Worm (Caenorhabditis elegans) whole organism, late embryonic: Measurements from ENCODE around the gene tbc-3.

ENCODE experiments used
- C08G9.2 ChIP-seq: sonication (generic microtip); optimal IDR thresholded peaks from 2 replicates; lab custom pipeline; 2016; ENCODE audit warnings: mild to moderate bottlenecking, missing genetic modification characterization, moderate library complexity, missing compliant biosample characterization
- C38D4.7 ChIP-seq: fragments of 200-800 bp; sonication (Bioruptor generic); optimal IDR thresholded peaks from 2 replicates; lab custom pipeline; 2018; ENCODE audit warnings: mild to moderate bottlenecking, missing genetic modification characterization, moderate library complexity, missing compliant biosample characterization
- K09A11.1 ChIP-seq: sonication (generic microtip); optimal IDR thresholded peaks from 2 replicates; lab custom pipeline; 2017; ENCODE audit warnings: antibody characterized with exemption, mild to moderate bottlenecking, missing genetic modification characterization, missing compliant biosample characterization; ENCODE audit not compliant: insufficient read depth
- ceh-14 ChIP-seq: sonication (generic microtip); optimal IDR thresholded peaks from 2 replicates; lab custom pipeline; 2016; ENCODE audit warnings: missing genotype, missing genetic modification characterization, missing compliant biosample characterization
- ceh-2 ChIP-seq: sonication (generic microtip); optimal IDR thresholded peaks from 2 replicates; lab custom pipeline; 2016; ENCODE audit warnings: missing genotype, missing genetic modification characterization, missing compliant biosample characterization
- ceh-31 ChIP-seq: sonication (generic microtip); optimal IDR thresholded peaks from 2 replicates; lab custom pipeline; 2016; ENCODE audit warnings: missing genetic modification characterization, missing compliant biosample characterization
- ceh-34 ChIP-seq: sonication (generic microtip); optimal IDR thresholded peaks from 2 replicates; lab custom pipeline; 2016; ENCODE audit warnings: mild to moderate bottlenecking, missing genetic modification characterization, missing compliant biosample characterization
- ceh-45 ChIP-seq: fragments of 200-800 bp; sonication (Bioruptor generic); IDR thresholded peaks from 2 replicates; pipeline ENCODE4 v1.3.6; 2022; ENCODE audit warnings: missing genetic modification reagents, missing genetic modification characterization, missing compliant biosample characterization
- ceh-48 ChIP-seq: sonication (generic microtip); optimal IDR thresholded peaks from 2 replicates; lab custom pipeline; 2016; ENCODE audit warnings: missing genetic modification characterization, inconsistent platforms, missing compliant biosample characterization
- ceh-6 ChIP-seq: fragments of 200-800 bp; sonication (Bioruptor generic); optimal IDR thresholded peaks from 2 replicates; lab custom pipeline; 2018; ENCODE audit warnings: mild to moderate bottlenecking, missing genetic modification characterization, missing compliant biosample characterization
- ceh-9 ChIP-seq: sonication (generic microtip); optimal IDR thresholded peaks from 2 replicates; lab custom pipeline; 2016; ENCODE audit warnings: mild to moderate bottlenecking, missing genetic modification characterization, inconsistent platforms, missing compliant biosample characterization
- dmd-4 ChIP-seq: sonication (generic microtip); optimal IDR thresholded peaks from 2 replicates; lab custom pipeline; 2016; ENCODE audit warnings: borderline replicate concordance, missing genetic modification characterization, missing compliant biosample characterization
- elt-2 ChIP-seq: sonication (generic microtip); optimal IDR thresholded peaks from 2 replicates; lab custom pipeline; 2016; ENCODE audit warnings: missing genetic modification reagents, missing genetic modification characterization, missing compliant biosample characterization
- ets-4 ChIP-seq: sonication (generic microtip); optimal IDR thresholded peaks from 2 replicates; lab custom pipeline; 2016; ENCODE audit warnings: missing genetic modification characterization, missing compliant biosample characterization
- eyg-1 ChIP-seq: sonication (generic microtip); optimal IDR thresholded peaks from 2 replicates; lab custom pipeline; 2016; ENCODE audit warnings: missing genotype, missing genetic modification characterization, missing compliant biosample characterization
- fkh-6 ChIP-seq: sonication (generic microtip); optimal IDR thresholded peaks from 2 replicates; lab custom pipeline; 2016; ENCODE audit warnings: missing genetic modification characterization, missing compliant biosample characterization
- hlh-6 ChIP-seq: sonication (generic microtip); optimal IDR thresholded peaks from 2 replicates; lab custom pipeline; 2016; ENCODE audit warnings: missing genotype, missing genetic modification characterization, missing compliant biosample characterization
- hlh-8 ChIP-seq: sonication (generic microtip); optimal IDR thresholded peaks from 2 replicates; lab custom pipeline; 2016; ENCODE audit warnings: missing genotype, missing genetic modification characterization, missing compliant biosample characterization
- lin-11 ChIP-seq: fragments of 200-800 bp; sonication (Bioruptor generic); optimal IDR thresholded peaks from 2 replicates; lab custom pipeline; 2018; ENCODE audit warnings: mild to moderate bottlenecking, missing genetic modification characterization, missing compliant biosample characterization
- mec-3 ChIP-seq: sonication (generic microtip); optimal IDR thresholded peaks from 2 replicates; lab custom pipeline; 2016; ENCODE audit warnings: borderline replicate concordance, missing genetic modification characterization, missing compliant biosample characterization
- nhr-232 ChIP-seq: sonication (generic microtip); optimal IDR thresholded peaks from 2 replicates; lab custom pipeline; 2016; ENCODE audit warnings: missing genetic modification characterization, missing compliant biosample characterization
- npax-4 ChIP-seq: sonication (generic microtip); optimal IDR thresholded peaks from 2 replicates; lab custom pipeline; 2016; ENCODE audit warnings: missing genetic modification characterization, missing compliant biosample characterization
- odd-2 ChIP-seq: sonication (generic microtip); optimal IDR thresholded peaks from 2 replicates; lab custom pipeline; 2017; ENCODE audit warnings: antibody characterized with exemption, mild to moderate bottlenecking, missing genetic modification characterization, missing compliant biosample characterization
- pag-3 ChIP-seq: sonication (generic microtip); optimal IDR thresholded peaks from 2 replicates; lab custom pipeline; 2016; ENCODE audit warnings: missing compliant biosample characterization, missing genetic modification characterization, borderline replicate concordance
- pha-4 ChIP-seq: fragments of 150-350 bp; optimal IDR thresholded peaks from 2 replicates; lab custom pipeline; 2018; ENCODE audit warnings: missing biosample characterization, missing genetic modification reagents, missing genetic modification characterization
- pros-1 ChIP-seq: fragments of 150-350 bp; optimal IDR thresholded peaks from 2 replicates; lab custom pipeline; 2014; ENCODE audit warnings: missing biosample characterization, missing genetic modification reagents, missing genetic modification characterization
- rnt-1 ChIP-seq: sonication (generic microtip); optimal IDR thresholded peaks from 2 replicates; lab custom pipeline; 2016; ENCODE audit warnings: missing genetic modification characterization, missing compliant biosample characterization
- sox-4 ChIP-seq: sonication (generic microtip); optimal IDR thresholded peaks from 2 replicates; lab custom pipeline; 2017; ENCODE audit warnings: mild to moderate bottlenecking, missing genetic modification characterization, inconsistent platforms, missing compliant biosample characterization
- syd-9 ChIP-seq: sonication (generic microtip); optimal IDR thresholded peaks from 2 replicates; lab custom pipeline; 2016; ENCODE audit warnings: mild to moderate bottlenecking, missing genetic modification characterization, moderate library complexity, missing compliant biosample characterization
- tbx-2 ChIP-seq: sonication (generic microtip); optimal IDR thresholded peaks from 2 replicates; lab custom pipeline; 2016; ENCODE audit warnings: missing genetic modification characterization, missing compliant biosample characterization
- tbx-7 ChIP-seq: sonication (generic microtip); optimal IDR thresholded peaks from 2 replicates; lab custom pipeline; 2016; ENCODE audit warnings: missing genotype, missing genetic modification characterization, missing compliant biosample characterization
- unc-42 ChIP-seq: sonication (generic microtip); optimal IDR thresholded peaks from 2 replicates; lab custom pipeline; 2016; ENCODE audit warnings: missing genotype, missing genetic modification characterization, missing compliant biosample characterization
- unc-86 ChIP-seq: sonication (generic microtip); optimal IDR thresholded peaks from 2 replicates; lab custom pipeline; 2016; ENCODE audit warnings: missing genetic modification characterization, missing compliant biosample characterization
- ztf-16 ChIP-seq: sonication (generic microtip); optimal IDR thresholded peaks from 2 replicates; lab custom pipeline; 2017; ENCODE audit warnings: missing genetic modification characterization, missing compliant biosample characterization

tbc-3 gene

ce11 chrIV:9899227-9899626, 415 bp downstream of the tbc-3 start:
- TF ChIP-seq unc-42 (tag; lab: Kevin White, UChicago), result peak; percentile 95
- no peak for TF ChIP-seq syd-9 (tag; lab: Kevin White, UChicago)

DNA sequence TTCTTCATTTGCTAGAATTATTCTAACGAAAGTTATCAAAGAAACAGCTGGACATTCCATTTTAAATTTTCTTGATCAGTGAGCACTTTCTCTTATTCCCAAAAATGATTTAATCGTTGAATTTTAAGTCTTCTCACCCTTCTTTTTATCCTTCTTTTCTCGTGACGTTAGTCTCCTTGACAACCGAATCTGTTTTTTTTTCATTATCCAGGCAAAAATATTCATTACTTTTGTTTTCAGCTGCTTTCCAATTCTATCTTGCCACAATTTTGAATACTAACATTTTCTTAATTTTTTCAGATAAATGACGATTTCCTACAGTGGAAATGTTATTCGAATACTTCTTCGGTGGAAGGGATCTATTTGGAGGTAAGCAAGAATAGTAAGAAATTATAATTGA, 4.8 kb downstream of the tbc-3 start, which contains the start of gene best-13:
Gene best-13, plus strand, starts transcription at position 301 of the 400 bp plus-strand sequence.
- no peak for TF ChIP-seq unc-86 (tag; lab: Kevin White, UChicago)
- TF ChIP-seq tbx-7 (tag; lab: Kevin White, UChicago), result no peak

DNA sequence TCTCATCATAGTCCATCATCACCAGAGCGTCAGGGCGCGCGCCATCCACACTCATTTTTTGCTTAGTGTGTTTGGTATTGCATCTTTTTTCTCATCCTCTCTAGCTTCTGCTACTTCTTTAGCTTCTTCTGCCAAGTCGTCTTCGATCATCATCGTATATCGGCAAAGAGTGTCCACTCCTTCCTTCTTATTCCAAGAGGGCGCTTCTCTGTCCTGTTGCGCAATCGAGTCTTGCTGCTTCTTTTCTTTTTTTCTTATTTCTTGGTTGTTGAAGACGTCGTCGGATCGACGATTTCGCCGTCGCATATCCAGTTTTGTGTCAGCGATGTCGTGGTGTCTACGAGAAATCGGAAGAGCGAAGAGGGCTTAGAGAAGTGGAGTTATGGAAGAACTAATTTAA, 14.3 kb downstream of the tbc-3 start:
- no peak for TF ChIP-seq fkh-6 (tag; lab: Kevin White, UChicago)
- TF ChIP-seq unc-86 (tag; lab: Kevin White, UChicago), result no peak
- TF ChIP-seq pros-1 (tag; lab: Kevin White, UChicago), result no peak
- no peak for TF ChIP-seq ceh-48 (tag; lab: Kevin White, UChicago)

- TF ChIP-seq ceh-34 (tag; lab: Kevin White, UChicago) (no peak), syd-9 (tag; lab: Kevin White, UChicago) (no peak), npax-4 (tag; lab: Kevin White, UChicago) (no peak), nhr-232 (tag; lab: Kevin White, UChicago) (no peak), C08G9.2 (tag; lab: Kevin White, UChicago) (no peak), hlh-6 (no peak), ceh-31 (no peak), ets-4 (no peak), ceh-6 (GFP tag; lab: Kevin White, UChicago) (no peak), ceh-9 (tag; lab: Kevin White, UChicago) (no peak), sox-4 (tag; lab: Kevin White, UChicago) (no peak), ceh-14 (tag; lab: Kevin White, UChicago) (no peak), fkh-6 (tag; lab: Kevin White, UChicago) (no peak), dmd-4 (no peak), lin-11 (tag; lab: Kevin White, UChicago) (no peak), pag-3 (tag; lab: Kevin White, UChicago) (no peak), mec-3 (tag; lab: Kevin White, UChicago) (no peak), ceh-48 (tag; lab: Kevin White, UChicago) (no peak), rnt-1 (tag; lab: Kevin White, UChicago) (no peak)
Observed at ce11 chrIV:9915128-9915527, 16.3 kb downstream of the tbc-3 start.

DNA sequence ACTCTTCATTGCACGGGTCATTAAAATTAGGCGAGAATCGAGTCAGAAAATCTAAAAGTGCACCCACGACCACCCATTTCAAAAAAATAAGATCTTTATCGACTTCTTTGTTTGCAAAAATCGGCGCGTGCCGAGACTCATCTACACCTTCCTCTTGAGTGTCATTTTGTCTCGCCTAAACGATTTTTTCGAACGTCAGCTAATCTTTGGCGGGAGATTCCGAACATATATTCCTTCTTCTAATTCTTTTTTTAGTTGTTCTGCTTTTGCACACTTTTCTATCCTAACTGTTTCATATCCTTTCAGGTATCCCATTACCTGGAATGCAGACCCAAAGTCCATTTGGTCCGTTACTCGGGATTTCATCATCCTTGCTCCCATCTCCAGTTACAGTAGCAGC, 17.4 kb downstream of the tbc-3 start, which contains the start of gene bed-3:
Gene bed-3, plus strand, starts transcription at position 301 of the 400 bp plus-strand sequence.
- TF ChIP-seq tbx-2 (tag; lab: Kevin White, UChicago) (no peak), ceh-9 (tag; lab: Kevin White, UChicago) (no peak), nhr-232 (tag; lab: Kevin White, UChicago) (no peak), eyg-1 (no peak), C08G9.2 (tag; lab: Kevin White, UChicago) (no peak), K09A11.1 (tag; lab: Kevin White, UChicago) (no peak), fkh-6 (tag; lab: Kevin White, UChicago) (no peak), pha-4 (tag; lab: Kevin White, UChicago) (no peak), ztf-16 (tag; lab: Kevin White, UChicago) (no peak), ceh-45 (GFP tag; lab: Robert Waterston, UW) (no peak), odd-2 (tag; lab: Kevin White, UChicago) (no peak), unc-86 (tag; lab: Kevin White, UChicago) (no peak), pag-3 (tag; lab: Kevin White, UChicago) (no peak), C38D4.7 (GFP tag; lab: Kevin White, UChicago) (no peak), hlh-8 (tag; lab: Kevin White, UChicago) (no peak), elt-2 (tag; lab: Kevin White, UChicago) (no peak), ceh-2 (tag; lab: Kevin White, UChicago) (no peak)
